Worm (Caenorhabditis elegans) whole organism, L3 larva: ENCODE data around the gene fbxa-135.

ENCODE experiments used
- elt-1 ChIP-seq: fragments of 150-350 bp; optimal IDR thresholded peaks from 2 replicates; lab custom pipeline; 2014; ENCODE audit warnings: missing biosample characterization, missing genetic modification characterization
- unc-39 ChIP-seq: sonication (generic microtip); optimal IDR thresholded peaks from 4 replicates; lab custom pipeline; 2017; ENCODE audit warnings: missing biosample characterization, missing genetic modification characterization
- unc-62 ChIP-seq: fragments of 150-350 bp; sonication (generic microtip); optimal IDR thresholded peaks from 4 replicates; lab custom pipeline; 2014; ENCODE audit warnings: missing biosample characterization, missing genetic modification reagents, missing genetic modification characterization

DNA sequence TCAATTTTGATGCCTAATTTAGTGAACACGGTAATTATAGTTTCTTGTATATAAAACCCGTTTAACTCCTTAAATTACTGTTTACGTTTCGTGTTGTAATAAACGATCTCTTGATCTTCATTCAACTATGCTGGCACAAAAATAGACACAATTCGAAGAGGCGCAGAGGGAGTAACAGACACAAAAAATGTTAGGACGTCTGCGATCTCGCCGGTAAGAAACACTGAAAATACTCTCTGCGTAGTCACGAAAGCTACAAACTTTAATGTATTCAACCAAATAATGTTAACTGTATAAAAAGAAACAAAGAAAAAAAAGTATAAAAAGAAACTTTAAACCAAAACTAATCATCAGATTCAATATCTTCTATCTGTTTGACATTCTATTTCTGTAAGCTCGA is 21.2 kb upstream of the fbxa-135 start, which contains the start of gene dhs-23:
- TF ChIP-seq unc-39 (tag; lab: Kevin White, UChicago) (no peak), unc-62 (GFP tag; lab: Kevin White, UChicago) (no peak), elt-1 (tag; lab: Kevin White, UChicago) (no peak)
